Worm (Caenorhabditis elegans) whole organism, late embryonic: ENCODE measurements around the gene Y79H2A.3.

Source experiments
- T23F11.4 ChIP-seq: fragments of 200-800 bp; sonication (Bioruptor generic); optimal IDR thresholded peaks from 2 replicates; lab custom pipeline; 2018; ENCODE audit warnings: mild to moderate bottlenecking, missing genetic modification characterization, missing compliant biosample characterization
- Y22D7AL.16 ChIP-seq: sonication (generic microtip); optimal IDR thresholded peaks from 2 replicates; lab custom pipeline; 2016; ENCODE audit warnings: missing genetic modification characterization, missing compliant biosample characterization
- ahr-1 ChIP-seq: sonication (generic microtip); optimal IDR thresholded peaks from 2 replicates; lab custom pipeline; 2016; ENCODE audit warnings: missing genetic modification characterization, missing compliant biosample characterization
- ceh-9 ChIP-seq: sonication (generic microtip); optimal IDR thresholded peaks from 2 replicates; lab custom pipeline; 2016; ENCODE audit warnings: mild to moderate bottlenecking, missing genetic modification characterization, inconsistent platforms, missing compliant biosample characterization
- elt-2 ChIP-seq: sonication (generic microtip); optimal IDR thresholded peaks from 2 replicates; lab custom pipeline; 2016; ENCODE audit warnings: missing genetic modification reagents, missing genetic modification characterization, missing compliant biosample characterization
- fkh-6 ChIP-seq: sonication (generic microtip); optimal IDR thresholded peaks from 2 replicates; lab custom pipeline; 2016; ENCODE audit warnings: missing genetic modification characterization, missing compliant biosample characterization
- hlh-13 ChIP-seq: fragments of 200-800 bp; sonication (Bioruptor generic); optimal IDR thresholded peaks from 2 replicates; lab custom pipeline; 2018; ENCODE audit warnings: mild to moderate bottlenecking, missing genetic modification characterization, missing compliant biosample characterization
- nhr-11 ChIP-seq: fragments of 150-350 bp; optimal IDR thresholded peaks from 2 replicates; lab custom pipeline; 2014; ENCODE audit warnings: missing biosample characterization, missing genetic modification characterization
- sox-4 ChIP-seq: sonication (generic microtip); optimal IDR thresholded peaks from 2 replicates; lab custom pipeline; 2017; ENCODE audit warnings: mild to moderate bottlenecking, missing genetic modification characterization, inconsistent platforms, missing compliant biosample characterization
- tbx-7 ChIP-seq: sonication (generic microtip); optimal IDR thresholded peaks from 2 replicates; lab custom pipeline; 2016; ENCODE audit warnings: missing genotype, missing genetic modification characterization, missing compliant biosample characterization

DNA sequence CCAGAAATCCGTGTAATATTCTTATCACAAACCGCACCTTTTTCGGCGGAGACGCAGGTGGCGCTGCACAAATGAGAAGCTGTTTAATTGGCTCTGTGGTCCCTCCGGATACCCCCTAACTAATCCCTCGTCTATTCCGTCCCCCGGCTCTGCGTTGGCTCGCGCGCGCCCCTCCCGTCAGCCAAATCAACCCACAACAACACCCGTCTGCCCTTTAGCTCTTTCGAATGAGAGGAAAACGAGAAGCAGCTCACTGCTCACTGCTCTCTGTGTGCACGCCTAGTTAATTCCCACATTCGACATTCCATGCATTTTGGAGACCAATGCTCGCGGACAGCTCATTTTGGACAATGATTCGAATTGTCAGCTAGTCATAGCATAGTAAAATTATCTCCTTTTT, 8.0 kb upstream of the Y79H2A.3 start:
- TF ChIP-seq hlh-13 (GFP tag; lab: Kevin White, UChicago) (no peak), fkh-6 (tag; lab: Kevin White, UChicago) (no peak), nhr-11 (no peak), elt-2 (tag; lab: Kevin White, UChicago) (no peak), ceh-9 (tag; lab: Kevin White, UChicago) (no peak), sox-4 (no peak), ahr-1 (tag; lab: Kevin White, UChicago) (no peak), T23F11.4 (no peak), Y22D7AL.16 (tag; lab: Kevin White, UChicago) (no peak), tbx-7 (tag; lab: Kevin White, UChicago) (no peak)
